Worm (Caenorhabditis elegans): ENCODE data around the gene C24H10.2.

Gene C24H10.2

DNA sequence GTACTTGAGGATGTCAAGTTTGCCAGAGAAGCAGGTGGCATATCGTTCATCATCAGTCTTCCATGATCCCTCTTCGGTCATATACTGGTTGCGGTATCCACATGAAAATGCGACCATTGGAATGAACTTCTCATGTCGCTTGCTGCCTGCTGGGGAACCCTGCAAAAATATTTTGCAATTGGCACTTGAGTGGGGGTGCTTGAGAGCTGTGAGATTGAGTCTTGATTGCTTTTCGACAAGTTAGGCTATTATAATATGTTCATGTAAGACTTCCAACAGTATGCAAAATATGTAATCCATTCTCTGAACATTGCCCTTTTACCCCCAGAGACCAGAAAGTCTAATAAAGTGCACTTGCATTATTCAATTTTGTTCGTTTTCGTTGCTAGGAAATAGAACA lies 51.8 kb downstream of the C24H10.2 start:
- TF ChIP-seq dao-5 (tag; optimal IDR thresholded peaks at IDR 0.05): no peak
- TF ChIP-seq him-1 (tag; optimal IDR thresholded peaks at IDR 0.05): no peak
- TF ChIP-seq W03F9.2 (tag; optimal IDR thresholded peaks at IDR 0.05): no peak
